Worm (Caenorhabditis elegans) whole organism, L2 larva: ENCODE measurements around the gene F43C11.10.

ENCODE experiments used
- F13H6.1 ChIP-seq: sonication (generic microtip); optimal IDR thresholded peaks from 2 replicates; lab custom pipeline; 2016; ENCODE audit warnings: missing genetic modification characterization, missing compliant biosample characterization
- ZK546.5 ChIP-seq: sonication (generic microtip); optimal IDR thresholded peaks from 2 replicates; lab custom pipeline; 2017; ENCODE audit warnings: missing biosample characterization, missing genetic modification characterization
- ama-1 ChIP-seq: fragments of 150-350 bp; optimal IDR thresholded peaks from 2 replicates; lab custom pipeline; 2018; ENCODE audit warnings: inconsistent platforms
- ceh-82 ChIP-seq: fragments of 150-350 bp; optimal IDR thresholded peaks from 2 replicates; lab custom pipeline; 2014; ENCODE audit warnings: missing biosample characterization, missing genetic modification characterization
- egl-27 ChIP-seq: sonication (generic microtip); optimal IDR thresholded peaks from 3 replicates; lab custom pipeline; 2017; ENCODE audit warnings: missing biosample characterization, missing genetic modification reagents, missing genetic modification characterization
- elt-1 ChIP-seq: fragments of 150-350 bp; optimal IDR thresholded peaks from 2 replicates; lab custom pipeline; 2014; ENCODE audit warnings: missing biosample characterization, missing genetic modification characterization
- elt-3 ChIP-seq: sonication (generic microtip); optimal IDR thresholded peaks from 2 replicates; lab custom pipeline; 2017; ENCODE audit warnings: missing biosample characterization, missing genetic modification characterization
- nhr-10 ChIP-seq: sonication (generic microtip); optimal IDR thresholded peaks from 2 replicates; lab custom pipeline; 2017; ENCODE audit warnings: missing biosample characterization, missing genetic modification characterization
- nhr-11 ChIP-seq: fragments of 150-350 bp; optimal IDR thresholded peaks from 2 replicates; lab custom pipeline; 2014; ENCODE audit warnings: missing biosample characterization, missing genetic modification characterization
- nhr-237 ChIP-seq: fragments of 150-350 bp; optimal IDR thresholded peaks from 2 replicates; lab custom pipeline; 2014; ENCODE audit warnings: missing biosample characterization, missing genetic modification characterization
- nhr-25 ChIP-seq: fragments of 150-350 bp; sonication (generic microtip); optimal IDR thresholded peaks from 3 replicates; lab custom pipeline; 2014; ENCODE audit warnings: missing biosample characterization, missing genetic modification characterization
- nhr-6 ChIP-seq: fragments of 150-350 bp; optimal IDR thresholded peaks from 2 replicates; lab custom pipeline; 2014; ENCODE audit warnings: missing biosample characterization, missing genetic modification characterization
- unc-62 ChIP-seq: fragments of 150-350 bp; optimal IDR thresholded peaks from 2 replicates; lab custom pipeline; 2014; ENCODE audit warnings: missing biosample characterization, missing genetic modification reagents, missing genetic modification characterization
- ztf-11 ChIP-seq: sonication (generic microtip); optimal IDR thresholded peaks from 2 replicates; lab custom pipeline; 2017; ENCODE audit warnings: missing biosample characterization, missing genetic modification characterization

ce11 chrII:2346672-2347071 is 5.8 kb downstream of the F43C11.10 start, which contains the start of gene F43C11.4:
- TF ChIP-seq elt-1 (no peak), F13H6.1 (tag; lab: Kevin White, UChicago) (no peak), nhr-237 (no peak), ama-1 (lab: Kevin White, UChicago) (no peak), nhr-11 (tag; lab: Kevin White, UChicago) (no peak), ztf-11 (tag; lab: Kevin White, UChicago) (no peak), egl-27 (tag; lab: Kevin White, UChicago) (no peak), unc-62 (GFP tag; lab: Kevin White, UChicago) (no peak), ceh-82 (tag; lab: Kevin White, UChicago) (no peak), nhr-10 (no peak), elt-3 (tag; lab: Kevin White, UChicago) (no peak), nhr-25 (tag; lab: Kevin White, UChicago) (no peak), nhr-6 (tag; lab: Kevin White, UChicago) (no peak), ZK546.5 (tag; lab: Kevin White, UChicago) (no peak)
